Worm (Caenorhabditis elegans): ENCODE measurements around the gene col-113.
A peak's percentile ranks its signal among the peaks of the same experiment; 100 is the strongest.

ce11 chrIV:7103211-7103679 is 49.1 kb downstream of the col-113 start, which contains the start of the genes rde-8 and ZC477.3:
- TF ChIP-seq lsy-2 (tag; optimal IDR thresholded peaks at IDR 0.05) = peak; percentile 85 to 86
- peak; percentile 85 for TF ChIP-seq tbx-2 (tag; optimal IDR thresholded peaks at IDR 0.05)
- TF ChIP-seq aly-2 (tag; optimal IDR thresholded peaks at IDR 0.05) = peak; percentile 57
- no peak for TF ChIP-seq ztf-4 (tag; optimal IDR thresholded peaks at IDR 0.05)
- TF ChIP-seq ces-1 (GFP tag; optimal IDR thresholded peaks at IDR 0.05) = no peak
- no peak for TF ChIP-seq unc-30 (tag; optimal IDR thresholded peaks at IDR 0.05)
- TF ChIP-seq nhr-237 (tag; optimal IDR thresholded peaks at IDR 0.05) = no peak
- peak; percentile 63 to 83 (median 80) for TF ChIP-seq dpl-1 (GFP tag; optimal IDR thresholded peaks at IDR 0.05)
- TF ChIP-seq lin-13 (GFP tag; optimal IDR thresholded peaks at IDR 0.05) = peak; percentile 34
- no peak for TF ChIP-seq nhr-76 (tag; optimal IDR thresholded peaks at IDR 0.05)

All from whole organism, L1 larva.